Worm (Caenorhabditis elegans): ENCODE measurements around the gene asns-2.

DNA sequence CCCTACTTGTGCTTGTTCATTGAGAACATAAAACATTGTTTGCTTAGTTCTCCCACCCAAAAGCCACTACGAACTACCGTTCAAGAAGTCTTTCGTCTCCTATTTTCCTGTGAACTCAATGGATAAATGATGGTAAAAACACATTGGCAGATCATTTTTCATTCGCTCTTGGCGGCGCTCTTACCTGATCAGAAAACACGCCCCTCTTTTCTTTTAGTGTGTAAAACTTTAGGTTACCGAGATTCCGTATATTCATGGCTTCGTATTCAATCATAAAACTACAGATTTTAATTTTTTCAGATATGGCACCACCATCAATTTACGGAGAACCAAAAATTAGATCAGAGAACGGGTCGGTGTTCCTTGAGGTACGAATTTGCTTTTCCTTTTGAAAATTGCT is 12.9 kb upstream of the asns-2 start, which contains the start of gene zig-12:
- TF ChIP-seq sptf-1 (tag; optimal IDR thresholded peaks at IDR 0.05) (no peak), irx-1 (tag; optimal IDR thresholded peaks at IDR 0.05) (no peak), nhr-77 (tag; optimal IDR thresholded peaks at IDR 0.05) (no peak), nhr-12 (tag; optimal IDR thresholded peaks at IDR 0.05) (no peak), snpc-4 (tag; optimal IDR thresholded peaks at IDR 0.05) (no peak), nhr-76 (tag; optimal IDR thresholded peaks at IDR 0.05) (no peak), skn-1 (tag; optimal IDR thresholded peaks at IDR 0.05) (no peak), ceh-82 (tag; optimal IDR thresholded peaks at IDR 0.05) (no peak)
